Fruit fly (Drosophila melanogaster) whole organism, embryonic: Measurements from ENCODE around the gene Tob.

ENCODE experiments used
- Ada2b ChIP-seq: fragments of 200-800 bp; sonication (Bioruptor generic); IDR thresholded peaks from 2 replicates; pipeline ENCODE4 v1.3.6; 2022; ENCODE audit warnings: missing biosample characterization, missing genetic modification characterization
- Aef1 ChIP-seq: fragments of 200-800 bp; sonication (Bioruptor generic); IDR thresholded peaks from 3 replicates; pipeline ENCODE4 v1.3.6; 2022; ENCODE audit warnings: missing biosample characterization, missing genetic modification characterization
- Bdp1 ChIP-seq: fragments of 200-800 bp; sonication (Bioruptor generic); optimal IDR thresholded peaks from 3 replicates; lab custom pipeline; 2016; ENCODE audit warnings: missing biosample characterization, missing genetic modification characterization
- CG10321 ChIP-seq: fragments of 200-800 bp; sonication (Bioruptor generic); IDR thresholded peaks from 2 replicates; pipeline ENCODE4 v1.3.6; 2022; ENCODE audit warnings: missing biosample characterization, missing genetic modification characterization
- CG10543 ChIP-seq: fragments of 200-800 bp; sonication (Bioruptor generic); optimal IDR thresholded peaks from 3 replicates; lab custom pipeline; 2017; ENCODE audit warnings: missing biosample characterization, mild to moderate bottlenecking, missing genetic modification characterization, moderate library complexity
- CG11456 ChIP-seq: fragments of 200-800 bp; sonication (Bioruptor generic); IDR thresholded peaks from 3 replicates; pipeline ENCODE4 v1.3.6; 2022; ENCODE audit warnings: missing biosample characterization, missing genetic modification characterization
- CG11695 ChIP-seq: fragments of 200-800 bp; sonication (Bioruptor generic); IDR thresholded peaks from 3 replicates; pipeline ENCODE4 v1.3.6; 2022; ENCODE audit warnings: missing biosample characterization, missing genetic modification characterization
- CG1529 ChIP-seq: fragments of 200-800 bp; sonication (Bioruptor generic); optimal IDR thresholded peaks from 3 replicates; lab custom pipeline; 2018; ENCODE audit warnings: missing biosample characterization, missing genetic modification characterization
- CG1602 ChIP-seq: fragments of 200-800 bp; sonication (Bioruptor generic); optimal IDR thresholded peaks from 3 replicates; lab custom pipeline; 2016; ENCODE audit warnings: missing biosample characterization, missing genetic modification characterization
- CG17186 ChIP-seq: fragments of 200-800 bp; sonication (Bioruptor generic); optimal IDR thresholded peaks from 3 replicates; lab custom pipeline; 2017; ENCODE audit warnings: missing biosample characterization, missing genetic modification reagents, missing genetic modification characterization
- CG17361 ChIP-seq: fragments of 200-800 bp; sonication (Bioruptor generic); IDR thresholded peaks from 3 replicates; pipeline ENCODE4 v1.3.6; 2022; ENCODE audit warnings: missing biosample characterization, missing genetic modification characterization
- CG17612 ChIP-seq: fragments of 200-800 bp; sonication (Bioruptor generic); IDR thresholded peaks from 2 replicates; pipeline ENCODE4 v1.3.6; 2022; ENCODE audit warnings: missing biosample characterization, missing genetic modification characterization
- CG31224 ChIP-seq: fragments of 200-800 bp; sonication (Bioruptor generic); IDR thresholded peaks from 2 replicates; pipeline ENCODE4 v1.3.6; 2022; ENCODE audit warnings: missing biosample characterization, missing genetic modification characterization
- CG33213 ChIP-seq: fragments of 200-800 bp; sonication (Bioruptor generic); optimal IDR thresholded peaks from 3 replicates; lab custom pipeline; 2016; ENCODE audit warnings: missing biosample characterization, missing genetic modification characterization
- CG34224 ChIP-seq: fragments of 200-800 bp; sonication (Bioruptor generic); IDR thresholded peaks from 3 replicates; pipeline ENCODE4 v1.3.6; 2022; ENCODE audit warnings: missing biosample characterization, missing genetic modification characterization; ENCODE audit not compliant: partially characterized antibody
- CG3838 ChIP-seq: fragments of 200-800 bp; sonication (Bioruptor generic); optimal IDR thresholded peaks from 3 replicates; lab custom pipeline; 2016; ENCODE audit warnings: missing biosample characterization, missing genetic modification characterization
- CG42726 ChIP-seq: fragments of 200-800 bp; sonication (Bioruptor generic); IDR thresholded peaks from 2 replicates; pipeline ENCODE4 v1.3.6; 2022; ENCODE audit warnings: missing biosample characterization, missing genetic modification characterization; ENCODE audit not compliant: partially characterized antibody
- CG4360 ChIP-seq: fragments of 200-800 bp; sonication (Bioruptor generic); IDR thresholded peaks from 2 replicates; pipeline ENCODE4 v1.3.6; 2022; ENCODE audit warnings: missing biosample characterization, missing genetic modification characterization
- CG7745 ChIP-seq: fragments of 200-800 bp; sonication (Bioruptor generic); optimal IDR thresholded peaks from 2 replicates; lab custom pipeline; 2018; ENCODE audit warnings: missing biosample characterization, mild to moderate bottlenecking, missing genetic modification characterization, moderate library complexity
- CG8281 ChIP-seq: fragments of 200-800 bp; sonication (Bioruptor generic); optimal IDR thresholded peaks from 2 replicates; lab custom pipeline; 2018; ENCODE audit warnings: missing biosample characterization, mild to moderate bottlenecking, missing genetic modification characterization, moderate library complexity
- CG9797 ChIP-seq: fragments of 200-800 bp; sonication (Bioruptor generic); optimal IDR thresholded peaks from 3 replicates; lab custom pipeline; 2018; ENCODE audit warnings: missing biosample characterization, mild to moderate bottlenecking, missing genetic modification characterization
- D19A ChIP-seq: fragments of 200-800 bp; optimal IDR thresholded peaks from 3 replicates; lab custom pipeline; 2019; ENCODE audit warnings: missing biosample characterization, mild to moderate bottlenecking, missing genetic modification characterization, moderate library complexity
- Gsc ChIP-seq: fragments of 200-800 bp; sonication (Bioruptor generic); IDR thresholded peaks from 2 replicates; pipeline ENCODE4 v1.3.6; 2022; ENCODE audit warnings: missing biosample characterization, missing genetic modification characterization
- HLH3B ChIP-seq: fragments of 200-800 bp; sonication (Bioruptor generic); IDR thresholded peaks from 2 replicates; pipeline ENCODE4 v1.3.6; 2022; ENCODE audit warnings: missing biosample characterization, missing genetic modification characterization
- Hr51 ChIP-seq, 2 experiments: fragments of 200-800 bp; sonication (Bioruptor generic); optimal IDR thresholded peaks; 2 replicates in 1 of 2; 3 replicates in 1 of 2; lab custom pipeline; 2016 to 2018; ENCODE audit warnings: missing biosample characterization in 2 of 2, missing genetic modification characterization in 2 of 2, mild to moderate bottlenecking in 1 of 2, moderate library complexity in 1 of 2
- Kr ChIP-seq: fragments of 200-800 bp; sonication (Bioruptor generic); optimal IDR thresholded peaks from 2 replicates; lab custom pipeline; 2017; ENCODE audit warnings: missing biosample characterization, mild to moderate bottlenecking, missing genetic modification characterization
- Lpt ChIP-seq: fragments of >200 bp; optimal IDR thresholded peaks from 2 replicates; lab custom pipeline; 2018; ENCODE audit warnings: missing biosample characterization, missing genetic modification characterization
- Mrtf ChIP-seq: fragments of 200-800 bp; sonication (Bioruptor generic); IDR thresholded peaks from 3 replicates; pipeline ENCODE4 v1.3.6; 2022; ENCODE audit warnings: missing biosample characterization, missing genetic modification characterization
- Rfx ChIP-seq: fragments of 200-800 bp; sonication (Bioruptor generic); IDR thresholded peaks from 2 replicates; pipeline ENCODE4 v1.3.6; 2022; ENCODE audit warnings: missing biosample characterization, missing genetic modification characterization
- Side ChIP-seq: fragments of 200-800 bp; sonication (Bioruptor generic); optimal IDR thresholded peaks from 2 replicates; lab custom pipeline; 2016; ENCODE audit warnings: missing biosample characterization, missing genetic modification characterization
- Xbp1 ChIP-seq: fragments of 200-800 bp; sonication (Bioruptor generic); optimal IDR thresholded peaks from 3 replicates; lab custom pipeline; 2016; ENCODE audit warnings: missing biosample characterization, mild to moderate bottlenecking, missing genetic modification characterization
- al ChIP-seq: fragments of 200-800 bp; sonication (Bioruptor generic); IDR thresholded peaks from 2 replicates; pipeline ENCODE4 v1.3.6; 2022; ENCODE audit warnings: missing biosample characterization, missing genetic modification characterization
- bowl ChIP-seq: fragments of 200-800 bp; sonication (Bioruptor generic); IDR thresholded peaks from 2 replicates; pipeline ENCODE4 v1.3.6; 2022; ENCODE audit warnings: missing biosample characterization, missing genetic modification characterization
- crc ChIP-seq: fragments of 200-800 bp; sonication (Bioruptor generic); optimal IDR thresholded peaks from 2 replicates; lab custom pipeline; 2016; ENCODE audit warnings: missing biosample characterization, missing genetic modification characterization
- ems ChIP-seq: fragments of 200-800 bp; sonication (Bioruptor generic); optimal IDR thresholded peaks from 3 replicates; lab custom pipeline; 2016; ENCODE audit warnings: missing biosample characterization, missing genetic modification characterization
- en ChIP-seq: fragments of 200-800 bp; sonication (Bioruptor generic); optimal IDR thresholded peaks from 2 replicates; lab custom pipeline; 2016; ENCODE audit warnings: missing biosample characterization, missing genetic modification characterization
- ewg ChIP-seq: fragments of 200-800 bp; sonication (Bioruptor generic); optimal IDR thresholded peaks from 3 replicates; lab custom pipeline; 2017; ENCODE audit warnings: mild to moderate bottlenecking, missing biosample characterization, missing genetic modification reagents, missing genetic modification characterization
- gro ChIP-seq: fragments of 200-800 bp; sonication (Bioruptor generic); optimal IDR thresholded peaks from 2 replicates; lab custom pipeline; 2016; ENCODE audit warnings: missing biosample characterization, missing genetic modification characterization
- kay ChIP-seq: fragments of 200-800 bp; sonication (Bioruptor generic); optimal IDR thresholded peaks from 2 replicates; lab custom pipeline; 2016; ENCODE audit warnings: missing biosample characterization, missing genetic modification characterization
- oc ChIP-seq: fragments of 200-800 bp; sonication (Bioruptor generic); optimal IDR thresholded peaks from 2 replicates; lab custom pipeline; 2018; ENCODE audit warnings: missing biosample characterization, mild to moderate bottlenecking, missing genetic modification characterization, moderate library complexity
- org-1 ChIP-seq: fragments of 200-800 bp; sonication (Bioruptor generic); optimal IDR thresholded peaks from 2 replicates; lab custom pipeline; 2017; ENCODE audit warnings: missing biosample characterization, missing genetic modification characterization
- prd ChIP-seq, 3 experiments: fragments of >200 bp in 2 of 3; fragments of 200-800 bp in 1 of 3; sonication (Bioruptor generic) in 1 of 3; optimal IDR thresholded peaks in 2 of 3; IDR thresholded peaks in 1 of 3; 2 replicates in 2 of 3; 3 replicates in 1 of 3; pipeline versions ENCODE4 v1.3.6 to Lab custom; 2017 to 2022; ENCODE audit warnings: missing biosample characterization in 1 of 3, missing genetic modification characterization in 1 of 3
- rib ChIP-seq: fragments of 200-800 bp; sonication (Bioruptor generic); IDR thresholded peaks from 2 replicates; pipeline ENCODE4 v1.3.6; 2022; ENCODE audit warnings: missing biosample characterization, missing genetic modification characterization
- salm ChIP-seq: fragments of 200-800 bp; sonication (Bioruptor generic); optimal IDR thresholded peaks from 2 replicates; lab custom pipeline; 2018; ENCODE audit warnings: missing biosample characterization, mild to moderate bottlenecking, missing genetic modification characterization
- scrt ChIP-seq: fragments of 200-800 bp; sonication (Bioruptor generic); optimal IDR thresholded peaks from 2 replicates; lab custom pipeline; 2018; ENCODE audit warnings: missing biosample characterization, mild to moderate bottlenecking, missing genetic modification characterization, moderate library complexity
- sim ChIP-seq: fragments of 200-800 bp; sonication (Bioruptor generic); IDR thresholded peaks from 2 replicates; pipeline ENCODE4 v1.3.6; 2022; ENCODE audit warnings: missing biosample characterization, missing genetic modification characterization
- sr ChIP-seq: fragments of 200-800 bp; sonication (Bioruptor generic); IDR thresholded peaks from 3 replicates; pipeline ENCODE4 v1.3.6; 2022; ENCODE audit warnings: missing biosample characterization, missing genetic modification characterization
- tgo ChIP-seq: fragments of 200-800 bp; sonication (Bioruptor generic); IDR thresholded peaks from 3 replicates; pipeline ENCODE4 v1.3.6; 2022; ENCODE audit warnings: missing biosample characterization, missing genetic modification characterization
- vfl ChIP-seq: fragments of 200-800 bp; sonication (Bioruptor generic); optimal IDR thresholded peaks from 2 replicates; lab custom pipeline; 2016; ENCODE audit warnings: missing biosample characterization, missing genetic modification characterization
- wdn ChIP-seq: fragments of 200-800 bp; sonication (Bioruptor generic); IDR thresholded peaks from 2 replicates; pipeline ENCODE4 v1.3.6; 2022; ENCODE audit warnings: missing biosample characterization, missing genetic modification characterization

The Tob gene

DNA sequence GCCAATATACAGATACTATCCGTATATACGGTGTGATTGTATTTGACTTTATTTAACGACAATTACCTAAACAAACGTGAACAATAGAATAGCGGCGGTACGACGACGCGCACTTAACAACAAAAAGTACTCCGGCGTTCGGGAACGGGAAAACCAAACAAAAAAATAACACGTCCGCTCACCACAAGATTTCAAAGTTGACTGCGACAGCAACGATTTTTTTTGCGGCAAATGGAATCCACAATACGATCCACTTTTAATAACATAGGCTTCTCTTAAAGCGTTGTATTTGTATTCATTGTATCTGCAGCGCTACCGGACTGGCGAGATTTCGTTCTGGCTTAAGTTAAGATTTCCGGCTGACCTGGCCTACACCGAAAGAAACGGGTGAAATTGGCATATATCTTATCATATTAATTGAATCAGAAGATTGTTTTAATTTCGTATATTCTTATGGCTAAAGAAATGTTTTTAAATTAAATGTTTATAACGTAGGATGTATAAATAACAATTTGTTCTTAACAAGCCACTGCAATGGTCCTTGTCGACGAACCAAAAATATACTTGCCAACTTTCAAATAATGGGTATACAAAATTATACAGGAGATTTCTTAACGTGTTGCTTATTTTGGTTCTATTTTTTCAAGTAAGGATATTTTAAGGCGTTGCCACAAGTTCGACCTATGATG is 13.6 kb upstream of the Tob start, which contains the start of the genes CG42353 and CG42354 (continued):
- TF ChIP-seq bowl (GFP tag; lab: Robert Waterston, UW) (peak; percentile 73; the same call in 1 of the 2 replicates), rib (peak; percentile 79), ems (GFP tag; lab: Kevin White, UChicago) (peak; percentile 91), CG1529 (GFP tag; lab: Kevin White, UChicago) (peak; percentile 94), Side (peak; percentile 51), Gsc (GFP tag; lab: Robert Waterston, UW) (peak; percentile 91), CG17361 (GFP tag; lab: Robert Waterston, UW) (peak; percentile 98), Ada2b (peak; percentile 92), prd (optimal IDR thresholded peaks at IDR 0.05; lab: Kevin White, UChicago) (no peak), prd (GFP tag; IDR thresholded peaks at IDR 0.05; lab: Robert Waterston, UW) (peak; percentile 96), tgo (peak; percentile 94), CG1602 (GFP tag; lab: Kevin White, UChicago) (peak; percentile 97), CG10321 (GFP tag; lab: Robert Waterston, UW) (peak; percentile 70), CG7745 (tag; lab: Kevin White, UChicago) (peak; percentile 47), CG9797 (peak; percentile 43), CG31224 (peak; percentile 92), CG42726 (GFP tag; lab: Robert Waterston, UW) (peak; percentile 29; the same call in 1 of the 2 replicates), oc (tag; lab: Kevin White, UChicago) (peak; percentile 95), salm (tag; lab: Kevin White, UChicago) (peak; percentile 92), wdn (GFP tag; lab: Robert Waterston, UW) (peak; percentile 82), CG4360 (peak; percentile 43), Rfx (GFP tag; lab: Robert Waterston, UW) (peak; percentile 93), Mrtf (GFP tag; lab: Robert Waterston, UW) (peak; percentile 90), CG17612 (GFP tag; lab: Robert Waterston, UW) (peak; percentile 77), CG10543 (GFP tag; lab: Kevin White, UChicago) (peak; percentile 93), Lpt (GFP tag; lab: Kevin White, UChicago) (no peak), CG8281 (tag; lab: Kevin White, UChicago) (peak; percentile 86), CG3838 (peak; percentile 89), Bdp1 (GFP tag; lab: Kevin White, UChicago) (peak; percentile 92), Aef1 (GFP tag; lab: Robert Waterston, UW) (peak; percentile 94), CG11456 (peak; percentile 89), sr (GFP tag; lab: Robert Waterston, UW) (peak; percentile 25; the same call in 1 of the 3 replicates), D19A (peak; percentile 94), ewg (GFP tag; lab: Kevin White, UChicago) (peak; percentile 92), CG11695 (peak; percentile 96), CG34224 (GFP tag; lab: Robert Waterston, UW) (no peak), CG17186 (peak; percentile 79), crc (no peak), sim (GFP tag; lab: Robert Waterston, UW) (peak; percentile 87), Xbp1 (peak; percentile 97), HLH3B (GFP tag; lab: Robert Waterston, UW) (peak; percentile 94), org-1 (peak; percentile 93), al (GFP tag; lab: Robert Waterston, UW) (peak; percentile 88), Kr (GFP tag; lab: Kevin White, UChicago) (peak; percentile 61), en (GFP tag; lab: Kevin White, UChicago) (peak; percentile 38), Hr51 (GFP tag; optimal IDR thresholded peaks at IDR 0.05; lab: Kevin White, UChicago) (peak; percentile 94 to 96), CG33213 (GFP tag; lab: Kevin White, UChicago) (peak; percentile 87), kay (GFP tag; lab: Kevin White, UChicago) (peak; percentile 80), vfl (GFP tag; lab: Kevin White, UChicago) (peak; percentile 90), scrt (GFP tag; lab: Kevin White, UChicago) (peak; percentile 90), gro (GFP tag; lab: Kevin White, UChicago) (peak; percentile 46)
